Fruit fly (Drosophila melanogaster): ENCODE measurements around the gene CG4080.

CG4080 gene

DNA sequence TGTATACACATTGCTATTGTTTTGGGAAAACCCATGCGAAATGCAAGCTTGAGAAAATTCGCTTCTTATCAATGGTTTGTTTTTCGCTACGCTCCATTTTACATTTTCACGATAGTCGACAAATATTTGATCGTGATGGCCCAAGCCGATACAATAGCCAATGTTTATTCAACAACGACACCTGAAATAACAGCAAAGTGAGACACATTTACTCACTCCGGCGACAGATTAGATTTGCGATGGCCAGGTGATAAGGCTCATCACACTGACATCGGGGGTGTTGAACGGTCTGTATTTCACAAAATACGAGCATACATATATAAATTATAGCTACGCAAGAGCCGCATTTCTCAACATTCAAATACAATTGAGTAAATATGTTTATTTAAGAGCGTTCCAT is 1.9 kb downstream of the CG4080 start (continued):
- TF ChIP-seq row (GFP tag; IDR thresholded peaks at IDR 0.05), result no peak
- TF ChIP-seq kni (GFP tag; optimal IDR thresholded peaks at IDR 0.05), result peak; percentile 26
- peak; percentile 68 for TF ChIP-seq CG10274 (GFP tag; optimal IDR thresholded peaks at IDR 0.05)
- no peak for TF ChIP-seq CG32772 (GFP tag; IDR thresholded peaks at IDR 0.05)
- no peak for TF ChIP-seq CG10565 (GFP tag; optimal IDR thresholded peaks at IDR 0.05)
- no peak for TF ChIP-seq CG3847 (GFP tag; IDR thresholded peaks at IDR 0.05)
- TF ChIP-seq Fer3 (tag; optimal IDR thresholded peaks at IDR 0.05), result peak; percentile 84
- TF ChIP-seq zen (tag; optimal IDR thresholded peaks at IDR 0.05), result no peak
- peak; percentile 68 for TF ChIP-seq sug (tag; optimal IDR thresholded peaks at IDR 0.05)
- TF ChIP-seq CG16813 (GFP tag; IDR thresholded peaks at IDR 0.05; ENCODE audit: partially characterized antibody), result no peak
- TF ChIP-seq ewg (GFP tag; optimal IDR thresholded peaks at IDR 0.05), result no peak
- no peak for TF ChIP-seq CG8478 (optimal IDR thresholded peaks at IDR 0.05)
- peak; percentile 94 for TF ChIP-seq CG12071 (GFP tag; optimal IDR thresholded peaks at IDR 0.05)
- TF ChIP-seq pnt (GFP tag; optimal IDR thresholded peaks at IDR 0.05), result peak; percentile 25
- no peak for TF ChIP-seq trh (GFP tag; optimal IDR thresholded peaks at IDR 0.05)
- TF ChIP-seq HLH4C (GFP tag; IDR thresholded peaks at IDR 0.05; ENCODE audit: partially characterized antibody), result no peak
- peak; percentile 3 for TF ChIP-seq Bteb2 (GFP tag; optimal IDR thresholded peaks at IDR 0.05)
- TF ChIP-seq Doc2 (GFP tag; IDR thresholded peaks at IDR 0.05), result no peak
- TF ChIP-seq CG2678 (tag; optimal IDR thresholded peaks at IDR 0.05), result peak; percentile 87
- TF ChIP-seq Lpt (GFP tag; optimal IDR thresholded peaks at IDR 0.05), result no peak
- no peak for TF ChIP-seq run (tag; optimal IDR thresholded peaks at IDR 0.05)
- TF ChIP-seq CG34422 (GFP tag; IDR thresholded peaks at IDR 0.05), result no peak
- peak; percentile 47; the same call in 1 of the 3 replicates for TF ChIP-seq CG2199 (GFP tag; IDR thresholded peaks at IDR 0.05)
- no peak for TF ChIP-seq ab (GFP tag; optimal IDR thresholded peaks at IDR 0.05)
- TF ChIP-seq TFAM (GFP tag; optimal IDR thresholded peaks at IDR 0.05), result peak; percentile 33
- TF ChIP-seq Usf (GFP tag; optimal IDR thresholded peaks at IDR 0.05), result no peak
- TF ChIP-seq CG15601 (tag; optimal IDR thresholded peaks at IDR 0.05), result peak; percentile 36
- TF ChIP-seq sd (tag; optimal IDR thresholded peaks at IDR 0.05), result no peak
- peak; percentile 83 for TF ChIP-seq Vsx1 (GFP tag; optimal IDR thresholded peaks at IDR 0.05)
- no peak for TF ChIP-seq tio (GFP tag; optimal IDR thresholded peaks at IDR 0.05)
- TF ChIP-seq ac (GFP tag; optimal IDR thresholded peaks at IDR 0.05), result peak; percentile 62
- peak; percentile 6 for TF ChIP-seq CG2875 (GFP tag; optimal IDR thresholded peaks at IDR 0.05)
- TF ChIP-seq pho (GFP tag; optimal IDR thresholded peaks at IDR 0.05), result peak; percentile 43
- no peak for TF ChIP-seq Mad (GFP tag; optimal IDR thresholded peaks at IDR 0.05)
- TF ChIP-seq HmgD (GFP tag; optimal IDR thresholded peaks at IDR 0.05), result no peak
- TF ChIP-seq CG10979 (tag; optimal IDR thresholded peaks at IDR 0.05), result no peak
- no peak for TF ChIP-seq CG7357 (GFP tag; IDR thresholded peaks at IDR 0.05)
- peak; percentile 52 for TF ChIP-seq CG18619 (GFP tag; optimal IDR thresholded peaks at IDR 0.05)
- no peak for TF ChIP-seq otp (GFP tag; IDR thresholded peaks at IDR 0.05)
- TF ChIP-seq Nf-YA (GFP tag; IDR thresholded peaks at IDR 0.05), result 0 out of 2 replicates have a peak, but pooled peaks have one; percentile 31
- peak; percentile 89 for TF ChIP-seq CG15514 (GFP tag; optimal IDR thresholded peaks at IDR 0.05)
- TF ChIP-seq Awh (GFP tag; IDR thresholded peaks at IDR 0.05), result peak; percentile 81
- TF ChIP-seq PHDP (tag; optimal IDR thresholded peaks at IDR 0.05), result peak; percentile 51
- TF ChIP-seq gcm (GFP tag; optimal IDR thresholded peaks at IDR 0.05), result peak; percentile 18
- peak; percentile 28 for TF ChIP-seq Sry-δ (GFP tag; optimal IDR thresholded peaks at IDR 0.05)
- peak; percentile 53; the same call in 1 of the 2 replicates for TF ChIP-seq stc (GFP tag; IDR thresholded peaks at IDR 0.05)
- no peak for TF ChIP-seq Mrtf (GFP tag; IDR thresholded peaks at IDR 0.05)
- TF ChIP-seq CG6254 (GFP tag; optimal IDR thresholded peaks at IDR 0.05), result peak; percentile 34
- peak; percentile 50 for TF ChIP-seq fd3F (GFP tag; optimal IDR thresholded peaks at IDR 0.05)
- TF ChIP-seq CG4617 (GFP tag; optimal IDR thresholded peaks at IDR 0.05; ENCODE audit: borderline replicate concordance), result no peak
- TF ChIP-seq Ada2b (GFP tag; IDR thresholded peaks at IDR 0.05), result peak; percentile 24; the same call in 1 of the 2 replicates

All from whole organism, embryonic.